Worm (Caenorhabditis elegans) whole organism, L4/young adult: ENCODE measurements around the gene K10H10.10.

ENCODE experiments used
- dao-5 ChIP-seq: sonication (generic microtip); optimal IDR thresholded peaks from 2 replicates; lab custom pipeline; 2016; ENCODE audit warnings: missing genotype, missing genetic modification characterization, moderate library complexity, missing compliant biosample characterization
- him-1 ChIP-seq: sonication (generic microtip); optimal IDR thresholded peaks from 2 replicates; lab custom pipeline; 2016; ENCODE audit warnings: missing genotype, missing genetic modification reagents, missing genetic modification characterization, missing compliant biosample characterization

DNA sequence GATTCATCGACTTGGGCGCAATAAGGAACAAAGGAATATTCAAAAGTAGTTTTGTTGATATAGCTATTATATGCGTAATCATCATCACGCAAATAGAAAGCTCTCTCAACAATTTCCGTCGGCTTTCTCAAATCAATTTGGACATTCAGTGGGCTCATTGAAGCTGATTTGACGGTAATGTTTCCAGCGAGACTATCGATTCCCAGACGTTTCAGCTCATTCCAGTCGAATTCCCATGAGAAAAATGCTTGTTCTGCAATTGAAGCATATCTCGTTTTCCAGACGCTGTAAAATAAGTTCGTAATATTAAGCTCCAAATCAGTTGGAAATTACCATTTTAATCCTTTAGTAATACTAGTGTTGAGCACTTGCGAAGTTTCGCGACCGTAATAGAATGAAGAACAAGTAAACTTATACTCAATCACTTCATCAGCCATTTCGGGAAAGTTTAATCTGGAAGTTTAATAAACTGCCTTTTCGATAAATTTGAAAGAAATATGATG lies 15.6 kb downstream of the K10H10.10 start, which contains the start of gene btb-20:
- TF ChIP-seq him-1 = no peak
- no peak for TF ChIP-seq dao-5 (tag; lab: Kevin White, UChicago)
